Fruit fly (Drosophila melanogaster) whole organism, embryonic: ENCODE results near the gene MAGE.
A peak's percentile ranks its signal among the peaks of the same experiment; 100 is the strongest.

ENCODE experiments used
- Atf3 ChIP-seq: fragments of 200-800 bp; sonication (Bioruptor generic); optimal IDR thresholded peaks from 3 replicates; lab custom pipeline; 2016; ENCODE audit warnings: missing biosample characterization, missing genetic modification characterization
- B-H2 ChIP-seq: fragments of 200-800 bp; sonication (Bioruptor generic); optimal IDR thresholded peaks from 2 replicates; lab custom pipeline; 2018; ENCODE audit warnings: missing biosample characterization, mild to moderate bottlenecking, missing genetic modification characterization
- CG1024 ChIP-seq: fragments of 200-800 bp; sonication (Bioruptor generic); IDR thresholded peaks from 2 replicates; pipeline ENCODE4 v1.3.6; 2022; ENCODE audit warnings: missing biosample characterization, missing genetic modification characterization
- CG10321 ChIP-seq: fragments of 200-800 bp; sonication (Bioruptor generic); IDR thresholded peaks from 2 replicates; pipeline ENCODE4 v1.3.6; 2022; ENCODE audit warnings: missing biosample characterization, missing genetic modification characterization
- CG11456 ChIP-seq: fragments of 200-800 bp; sonication (Bioruptor generic); IDR thresholded peaks from 3 replicates; pipeline ENCODE4 v1.3.6; 2022; ENCODE audit warnings: missing biosample characterization, missing genetic modification characterization
- CG12219 ChIP-seq: fragments of 200-800 bp; sonication (Bioruptor generic); optimal IDR thresholded peaks from 3 replicates; lab custom pipeline; 2018; ENCODE audit warnings: missing biosample characterization, mild to moderate bottlenecking, missing genetic modification characterization
- CG1233 ChIP-seq: fragments of 200-800 bp; sonication (Bioruptor generic); optimal IDR thresholded peaks from 4 replicates; lab custom pipeline; 2018; ENCODE audit warnings: missing biosample characterization, mild to moderate bottlenecking, missing genetic modification characterization
- CG12744 ChIP-seq: fragments of 200-800 bp; sonication (Bioruptor generic); optimal IDR thresholded peaks from 2 replicates; lab custom pipeline; 2016; ENCODE audit warnings: missing biosample characterization, missing genetic modification characterization
- CG13424 ChIP-seq: fragments of 200-800 bp; sonication (Bioruptor generic); optimal IDR thresholded peaks from 2 replicates; lab custom pipeline; 2019; ENCODE audit warnings: missing biosample characterization, mild to moderate bottlenecking, missing genetic modification characterization, moderate library complexity
- CG13624 ChIP-seq: fragments of 200-800 bp; sonication (Bioruptor generic); optimal IDR thresholded peaks from 2 replicates; lab custom pipeline; 2016; ENCODE audit warnings: missing biosample characterization, missing genetic modification characterization
- CG14965 ChIP-seq: fragments of 200-800 bp; sonication (Bioruptor generic); optimal IDR thresholded peaks from 2 replicates; lab custom pipeline; 2016; ENCODE audit warnings: missing biosample characterization, missing genetic modification characterization, borderline replicate concordance
- CG15073 ChIP-seq: fragments of 200-800 bp; sonication (Bioruptor generic); optimal IDR thresholded peaks from 2 replicates; lab custom pipeline; 2016; ENCODE audit warnings: missing biosample characterization, missing genetic modification characterization
- CG15696 ChIP-seq: fragments of 200-800 bp; sonication (Bioruptor generic); optimal IDR thresholded peaks from 2 replicates; lab custom pipeline; 2019; ENCODE audit warnings: missing biosample characterization, mild to moderate bottlenecking, missing genetic modification characterization, moderate library complexity
- CG4730 ChIP-seq: fragments of 200-800 bp; sonication (Bioruptor generic); IDR thresholded peaks from 2 replicates; pipeline ENCODE4 v1.3.6; 2022; ENCODE audit warnings: missing biosample characterization, missing genetic modification characterization
- CG6254 ChIP-seq: fragments of 200-800 bp; sonication (Bioruptor generic); optimal IDR thresholded peaks from 3 replicates; lab custom pipeline; 2017; ENCODE audit warnings: mild to moderate bottlenecking, missing biosample characterization, missing genetic modification reagents, missing genetic modification characterization
- CG6272 ChIP-seq: fragments of 200-800 bp; sonication (Bioruptor generic); IDR thresholded peaks from 2 replicates; pipeline ENCODE4 v1.3.6; 2022; ENCODE audit warnings: missing biosample characterization, missing genetic modification characterization
- CG6654 ChIP-seq: fragments of 200-800 bp; sonication (Bioruptor generic); optimal IDR thresholded peaks from 2 replicates; lab custom pipeline; 2017; ENCODE audit warnings: missing biosample characterization, mild to moderate bottlenecking, missing genetic modification characterization
- CG6791 ChIP-seq: fragments of 200-800 bp; sonication (Bioruptor generic); IDR thresholded peaks from 3 replicates; pipeline ENCODE4 v1.3.6; 2022; ENCODE audit warnings: missing biosample characterization, missing genetic modification characterization; ENCODE audit not compliant: partially characterized antibody
- CG7372 ChIP-seq: fragments of 200-800 bp; sonication (Bioruptor generic); IDR thresholded peaks from 2 replicates; pipeline ENCODE4 v1.3.6; 2022; ENCODE audit warnings: missing biosample characterization, missing genetic modification characterization
- Deaf1 ChIP-seq: fragments of 200-800 bp; optimal IDR thresholded peaks from 3 replicates; lab custom pipeline; 2019; ENCODE audit warnings: missing biosample characterization, mild to moderate bottlenecking, missing genetic modification characterization, moderate library complexity
- Doc2 ChIP-seq: fragments of 200-800 bp; sonication (Bioruptor generic); IDR thresholded peaks from 2 replicates; pipeline ENCODE4 v1.3.6; 2022; ENCODE audit warnings: missing biosample characterization, missing genetic modification characterization
- Dref ChIP-seq: fragments of 200-800 bp; sonication (Bioruptor generic); IDR thresholded peaks from 2 replicates; pipeline ENCODE4 v1.3.6; 2022; ENCODE audit warnings: missing biosample characterization, missing genetic modification characterization
- Drgx ChIP-seq: fragments of 200-800 bp; sonication (Bioruptor generic); IDR thresholded peaks from 2 replicates; pipeline ENCODE4 v1.3.6; 2022; ENCODE audit warnings: missing biosample characterization, missing genetic modification characterization
- E2f2 ChIP-seq: fragments of 200-800 bp; sonication (Bioruptor generic); IDR thresholded peaks from 2 replicates; pipeline ENCODE4 v1.3.6; 2022; ENCODE audit warnings: missing biosample characterization, missing genetic modification characterization
- H2.0 ChIP-seq: fragments of 200-800 bp; sonication (Bioruptor generic); IDR thresholded peaks from 2 replicates; pipeline ENCODE4 v1.3.6; 2022; ENCODE audit warnings: missing biosample characterization, missing genetic modification characterization
- Hr3 ChIP-seq: fragments of 200-800 bp; sonication (Bioruptor generic); optimal IDR thresholded peaks from 3 replicates; lab custom pipeline; 2016; ENCODE audit warnings: missing biosample characterization, missing genetic modification characterization
- Jarid2 ChIP-seq: fragments of 200-800 bp; sonication (Bioruptor generic); optimal IDR thresholded peaks from 3 replicates; lab custom pipeline; 2017; ENCODE audit warnings: mild to moderate bottlenecking, missing biosample characterization, missing genetic modification reagents, missing genetic modification characterization
- Poxn ChIP-seq: fragments of 200-800 bp; sonication (Bioruptor generic); IDR thresholded peaks from 2 replicates; pipeline ENCODE4 v1.3.6; 2022; ENCODE audit warnings: missing biosample characterization, missing genetic modification characterization
- Sox102F ChIP-seq: fragments of 200-800 bp; sonication (Bioruptor generic); optimal IDR thresholded peaks from 2 replicates; lab custom pipeline; 2018; ENCODE audit warnings: missing biosample characterization, mild to moderate bottlenecking, missing genetic modification characterization, moderate library complexity
- Taf1 ChIP-seq: fragments of 200-800 bp; sonication (Bioruptor generic); IDR thresholded peaks from 2 replicates; pipeline ENCODE4 v1.3.6; 2022; ENCODE audit warnings: missing biosample characterization, missing genetic modification characterization
- al ChIP-seq: fragments of 200-800 bp; sonication (Bioruptor generic); IDR thresholded peaks from 2 replicates; pipeline ENCODE4 v1.3.6; 2022; ENCODE audit warnings: missing biosample characterization, missing genetic modification characterization
- ap ChIP-seq: fragments of 200-800 bp; sonication (Bioruptor generic); IDR thresholded peaks from 2 replicates; pipeline ENCODE4 v1.3.6; 2022; ENCODE audit warnings: missing biosample characterization, missing genetic modification characterization
- cwo ChIP-seq: fragments of 200-800 bp; sonication (Bioruptor generic); optimal IDR thresholded peaks from 3 replicates; lab custom pipeline; 2017; ENCODE audit warnings: missing biosample characterization, missing genetic modification characterization, mild to moderate bottlenecking, moderate library complexity, missing genetic modification reagents
- da ChIP-seq: fragments of 200-800 bp; sonication (Bioruptor generic); optimal IDR thresholded peaks from 2 replicates; lab custom pipeline; 2016; ENCODE audit warnings: missing biosample characterization, missing genetic modification characterization
- fd102C ChIP-seq: fragments of 200-800 bp; sonication (Bioruptor generic); optimal IDR thresholded peaks from 2 replicates; lab custom pipeline; 2018; ENCODE audit warnings: missing biosample characterization, mild to moderate bottlenecking, missing genetic modification characterization, moderate library complexity
- gcm2 ChIP-seq: fragments of 200-800 bp; sonication (Bioruptor generic); optimal IDR thresholded peaks from 2 replicates; lab custom pipeline; 2016; ENCODE audit warnings: missing biosample characterization, missing genetic modification characterization
- hb ChIP-seq: fragments of 200-800 bp; sonication (Bioruptor generic); IDR thresholded peaks from 3 replicates; pipeline ENCODE4 v1.3.6; 2022; ENCODE audit warnings: missing biosample characterization, missing genetic modification characterization; ENCODE audit not compliant: partially characterized antibody
- hbn ChIP-seq: fragments of 200-800 bp; sonication (Bioruptor generic); IDR thresholded peaks from 2 replicates; pipeline ENCODE4 v1.3.6; 2022; ENCODE audit warnings: missing biosample characterization, missing genetic modification characterization; ENCODE audit not compliant: partially characterized antibody
- hkb ChIP-seq, 2 experiments: fragments of 200-800 bp in 1 of 2; fragments of >200 bp in 1 of 2; sonication (Bioruptor generic) in 1 of 2; IDR thresholded peaks in 1 of 2; optimal IDR thresholded peaks in 1 of 2; 2 replicates each; pipeline versions ENCODE4 v1.3.6 to Lab custom; 2017 to 2022; ENCODE audit warnings: missing biosample characterization in 1 of 2, missing genetic modification characterization in 1 of 2
- ken ChIP-seq: fragments of 200-800 bp; sonication (Bioruptor generic); IDR thresholded peaks from 3 replicates; pipeline ENCODE4 v1.3.6; 2022; ENCODE audit warnings: missing biosample characterization, missing genetic modification characterization
- odd ChIP-seq: fragments of 200-800 bp; sonication (Bioruptor generic); optimal IDR thresholded peaks from 2 replicates; lab custom pipeline; 2017; ENCODE audit warnings: missing biosample characterization, mild to moderate bottlenecking, missing genetic modification characterization
- onecut ChIP-seq: fragments of 200-800 bp; sonication (Bioruptor generic); IDR thresholded peaks from 2 replicates; pipeline ENCODE4 v1.3.6; 2022; ENCODE audit warnings: missing biosample characterization, missing genetic modification characterization
- ranshi ChIP-seq: fragments of 200-800 bp; sonication (Bioruptor generic); IDR thresholded peaks from 2 replicates; pipeline ENCODE4 v1.3.6; 2022; ENCODE audit warnings: missing biosample characterization, missing genetic modification characterization
- salm ChIP-seq: fragments of 200-800 bp; sonication (Bioruptor generic); optimal IDR thresholded peaks from 2 replicates; lab custom pipeline; 2018; ENCODE audit warnings: missing biosample characterization, mild to moderate bottlenecking, missing genetic modification characterization
- sens ChIP-seq: fragments of 200-800 bp; sonication (Bioruptor generic); peaks from one replicate; lab custom pipeline; 2016; ENCODE audit warnings: missing biosample characterization, missing genetic modification characterization
- sim ChIP-seq: fragments of 200-800 bp; sonication (Bioruptor generic); IDR thresholded peaks from 2 replicates; pipeline ENCODE4 v1.3.6; 2022; ENCODE audit warnings: missing biosample characterization, missing genetic modification characterization
- sima ChIP-seq: fragments of 200-800 bp; sonication (Bioruptor generic); optimal IDR thresholded peaks from 2 replicates; lab custom pipeline; 2016; ENCODE audit warnings: missing biosample characterization, missing genetic modification characterization
- tap ChIP-seq: fragments of 200-800 bp; optimal IDR thresholded peaks from 3 replicates; lab custom pipeline; 2019; ENCODE audit warnings: missing biosample characterization, mild to moderate bottlenecking, missing genetic modification characterization, moderate library complexity
- tup ChIP-seq: fragments of 200-800 bp; sonication (Bioruptor generic); optimal IDR thresholded peaks from 2 replicates; lab custom pipeline; 2016; ENCODE audit warnings: missing biosample characterization, mild to moderate bottlenecking, missing genetic modification characterization, moderate library complexity
- vfl ChIP-seq: fragments of 200-800 bp; sonication (Bioruptor generic); optimal IDR thresholded peaks from 2 replicates; lab custom pipeline; 2016; ENCODE audit warnings: missing biosample characterization, missing genetic modification characterization

MAGE gene

dm6 chr3R:7144245-7144904, 10.6 kb downstream of the MAGE start, which contains the start of the genes CG14610 and CG2656 (continued):
- TF ChIP-seq al, result no peak
- TF ChIP-seq tap, result peak; percentile 30
- peak; percentile 17 for TF ChIP-seq gcm2 (GFP tag; lab: Kevin White, UChicago)
- TF ChIP-seq CG12744 (GFP tag; lab: Kevin White, UChicago), result peak; percentile 49
- TF ChIP-seq CG15696 (tag; lab: Kevin White, UChicago), result peak; percentile 40
- TF ChIP-seq da (GFP tag; lab: Kevin White, UChicago), result peak; percentile 57
- TF ChIP-seq ranshi (GFP tag; lab: Robert Waterston, UW), result 0 out of 2 replicates have a peak, but pooled peaks have one; percentile 50
- peak; percentile 96 for TF ChIP-seq sens (GFP tag; lab: Kevin White, UChicago)
- peak; percentile 73 for TF ChIP-seq Sox102F
- peak; percentile 53 for TF ChIP-seq CG13424 (tag; lab: Kevin White, UChicago)
- TF ChIP-seq odd, result no peak
- TF ChIP-seq CG14965, result no peak
- no peak for TF ChIP-seq Doc2 (GFP tag; lab: Robert Waterston, UW)
- peak; percentile 63; the same call in 2 of the 3 replicates for TF ChIP-seq CG11456
- peak; percentile 32 for TF ChIP-seq CG1233 (GFP tag; lab: Kevin White, UChicago)
- no peak for TF ChIP-seq Poxn (GFP tag; lab: Robert Waterston, UW)
- peak; percentile 50; the same call in 1 of the 2 replicates for TF ChIP-seq Dref (GFP tag; lab: Robert Waterston, UW)
- TF ChIP-seq Taf1 (GFP tag; lab: Robert Waterston, UW), result peak; percentile 31; the same call in 1 of the 2 replicates
- no peak for TF ChIP-seq Deaf1 (tag; lab: Kevin White, UChicago)
- TF ChIP-seq Hr3, result peak; percentile 81
- no peak for TF ChIP-seq CG4730 (GFP tag; lab: Robert Waterston, UW)
- peak; percentile 30 for TF ChIP-seq CG15073 (GFP tag; lab: Kevin White, UChicago)
- TF ChIP-seq fd102C (GFP tag; lab: Kevin White, UChicago), result no peak
- peak; percentile 47 for TF ChIP-seq cwo
- no peak for TF ChIP-seq CG12219 (GFP tag; lab: Kevin White, UChicago)
- peak; percentile 61; the same call in 1 of the 2 replicates for TF ChIP-seq H2.0 (GFP tag; lab: Robert Waterston, UW)
- TF ChIP-seq sim (GFP tag; lab: Robert Waterston, UW), result no peak
- peak; percentile 84 for TF ChIP-seq ken (GFP tag; lab: Robert Waterston, UW)
- no peak for TF ChIP-seq salm (tag; lab: Kevin White, UChicago)
- TF ChIP-seq CG7372 (GFP tag; lab: Robert Waterston, UW), result no peak
- TF ChIP-seq CG6654 (GFP tag; lab: Kevin White, UChicago), result no peak
- no peak for TF ChIP-seq hkb (optimal IDR thresholded peaks at IDR 0.05; lab: Kevin White, UChicago)
- peak; percentile 65 for TF ChIP-seq hkb (GFP tag; IDR thresholded peaks at IDR 0.05; lab: Robert Waterston, UW)
- TF ChIP-seq B-H2 (GFP tag; lab: Kevin White, UChicago), result peak; percentile 80
- TF ChIP-seq E2f2 (GFP tag; lab: Robert Waterston, UW), result peak; percentile 100
- TF ChIP-seq CG6254 (GFP tag; lab: Kevin White, UChicago), result no peak
- TF ChIP-seq sima (GFP tag; lab: Kevin White, UChicago), result no peak
- no peak for TF ChIP-seq hb (GFP tag; lab: Robert Waterston, UW)
- TF ChIP-seq CG13624, result peak; percentile 89
- TF ChIP-seq CG6791 (GFP tag; lab: Robert Waterston, UW), result no peak
- no peak for TF ChIP-seq ap
- peak; percentile 50 for TF ChIP-seq hbn (GFP tag; lab: Robert Waterston, UW)
- peak; percentile 58 for TF ChIP-seq Atf3
- peak; percentile 86 for TF ChIP-seq vfl (GFP tag; lab: Kevin White, UChicago)
- TF ChIP-seq Drgx, result peak; percentile 19; the same call in 1 of the 2 replicates
- no peak for TF ChIP-seq CG10321 (GFP tag; lab: Robert Waterston, UW)
- no peak; the same call in 1 of the 2 replicates for TF ChIP-seq onecut (GFP tag; lab: Robert Waterston, UW)
- peak; percentile 74 for TF ChIP-seq CG1024
- TF ChIP-seq tup, result peak; percentile 84
- TF ChIP-seq CG6272 (GFP tag; lab: Robert Waterston, UW), result no peak; the same call in 1 of the 2 replicates
- TF ChIP-seq Jarid2 (GFP tag; lab: Kevin White, UChicago), result peak; percentile 19
